Worm (Caenorhabditis elegans) whole organism, L3 larva: ENCODE results near the gene Y41C4A.6.

Experiments used
- R02D3.7 ChIP-seq: fragments of 150-350 bp; optimal IDR thresholded peaks from 2 replicates; lab custom pipeline; 2014; ENCODE audit warnings: missing biosample characterization, missing genetic modification characterization
- ama-1 ChIP-seq: fragments of 150-350 bp; optimal IDR thresholded peaks from 2 replicates; lab custom pipeline; 2018
- ceh-82 ChIP-seq: fragments of 150-350 bp; optimal IDR thresholded peaks from 2 replicates; lab custom pipeline; 2014; ENCODE audit warnings: missing biosample characterization, missing genetic modification characterization
- elt-3 ChIP-seq, 3 experiments: fragments of 150-350 bp in 1 of 3; sonication (generic microtip) in 2 of 3; optimal IDR thresholded peaks; 2 replicates in 2 of 3; 4 replicates in 1 of 3; lab custom pipeline; 2014 to 2017; ENCODE audit warnings: missing biosample characterization in 3 of 3, missing genetic modification characterization in 3 of 3
- eor-1 ChIP-seq, 2 experiments: fragments of 150-350 bp; optimal IDR thresholded peaks; 2 replicates each; lab custom pipeline; 2014 to 2018; ENCODE audit warnings: missing biosample characterization in 2 of 2, missing genetic modification characterization in 2 of 2
- nhr-11 ChIP-seq: fragments of 150-350 bp; optimal IDR thresholded peaks from 2 replicates; lab custom pipeline; 2014; ENCODE audit warnings: missing biosample characterization, missing genetic modification characterization
- pha-4 ChIP-seq: fragments of 150-350 bp; optimal IDR thresholded peaks from 2 replicates; lab custom pipeline; 2014; ENCODE audit warnings: missing biosample characterization, missing genetic modification reagents, missing genetic modification characterization
- snpc-4 ChIP-seq: fragments of 150-350 bp; optimal IDR thresholded peaks from 2 replicates; lab custom pipeline; 2014; ENCODE audit warnings: missing biosample characterization, missing genetic modification characterization
- unc-62 ChIP-seq: fragments of 150-350 bp; sonication (generic microtip); optimal IDR thresholded peaks from 4 replicates; lab custom pipeline; 2014; ENCODE audit warnings: missing biosample characterization, missing genetic modification reagents, missing genetic modification characterization
- zag-1 ChIP-seq: fragments of 150-350 bp; optimal IDR thresholded peaks from 2 replicates; lab custom pipeline; 2014; ENCODE audit warnings: missing biosample characterization, missing genetic modification characterization
- ztf-11 ChIP-seq: fragments of 150-350 bp; optimal IDR thresholded peaks from 2 replicates; lab custom pipeline; 2014; ENCODE audit warnings: missing biosample characterization, missing genetic modification characterization

DNA sequence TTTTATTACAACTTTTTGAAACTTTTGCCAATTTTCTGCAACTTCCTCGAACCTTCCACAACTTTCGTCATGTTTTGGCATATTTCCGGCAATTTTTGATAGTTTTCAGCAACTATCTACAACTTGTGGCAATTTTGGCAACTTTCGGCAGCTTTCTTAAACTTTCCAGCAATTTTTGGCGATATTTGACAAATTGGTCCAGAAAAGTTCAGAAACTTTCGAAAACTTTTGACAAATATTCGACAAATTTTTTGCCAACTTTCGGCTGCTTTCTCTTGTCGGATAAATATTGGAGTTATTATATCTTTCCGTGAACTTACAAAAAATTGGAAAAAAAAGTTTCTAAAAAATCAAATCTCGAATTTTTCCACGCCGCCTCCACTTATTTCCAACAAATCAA, 33.9 kb downstream of the Y41C4A.6 start, which contains the start of gene Y41C4A.18:
- TF ChIP-seq zag-1 (tag; lab: Kevin White, UChicago): no peak
- no peak for TF ChIP-seq pha-4 (tag; lab: Kevin White, UChicago)
- no peak for TF ChIP-seq nhr-11 (tag; lab: Kevin White, UChicago)
- no peak for TF ChIP-seq ceh-82 (tag; lab: Kevin White, UChicago)
- TF ChIP-seq ztf-11 (tag; lab: Kevin White, UChicago): no peak
- TF ChIP-seq R02D3.7 (tag; lab: Kevin White, UChicago): no peak
- no peak for TF ChIP-seq eor-1 (tag; optimal IDR thresholded peaks at IDR 0.05; lab: Kevin White, UChicago)
- TF ChIP-seq elt-3 (tag; optimal IDR thresholded peaks at IDR 0.05; lab: Kevin White, UChicago): no peak
- TF ChIP-seq snpc-4 (tag; lab: Kevin White, UChicago): no peak
- no peak for TF ChIP-seq unc-62 (GFP tag; lab: Kevin White, UChicago)
- TF ChIP-seq ama-1 (lab: Kevin White, UChicago): no peak
